Worm (Caenorhabditis elegans): Measurements from ENCODE around the gene grl-28.
"Not testable (repeated sequence)": the region's sequence is repeated elsewhere in the genome, so short reads cannot be mapped to it uniquely, and the experiment has no call there.

grl-28 gene

DNA sequence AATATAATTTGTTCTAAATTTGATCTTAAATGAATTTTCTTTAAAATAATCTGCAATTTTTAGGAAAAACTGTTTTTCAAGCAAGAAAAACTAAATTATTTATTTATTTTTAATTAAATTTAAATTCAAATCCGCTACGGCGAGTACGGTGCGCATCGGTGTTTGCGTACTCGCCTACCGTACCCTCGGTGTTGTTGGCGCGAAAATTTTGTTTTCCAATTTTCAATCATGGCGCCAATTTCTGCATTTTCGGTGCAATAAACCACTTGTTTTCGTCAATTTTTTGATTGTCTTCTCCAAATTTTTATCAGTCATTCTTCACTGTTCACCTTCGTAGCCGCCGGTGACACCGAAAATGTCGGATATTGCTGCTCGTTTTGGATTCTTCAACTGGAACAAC, 27.1 kb upstream of the grl-28 start, which contains the start of gene pygl-1:
Gene pygl-1 (plus strand): TSS at position 211 of the 400 bp plus-strand sequence.
- TF ChIP-seq nhr-28 (tag; optimal IDR thresholded peaks at IDR 0.05), result no peak
- peak; percentile 85 for TF ChIP-seq lsy-2 (tag; optimal IDR thresholded peaks at IDR 0.05)

DNA sequence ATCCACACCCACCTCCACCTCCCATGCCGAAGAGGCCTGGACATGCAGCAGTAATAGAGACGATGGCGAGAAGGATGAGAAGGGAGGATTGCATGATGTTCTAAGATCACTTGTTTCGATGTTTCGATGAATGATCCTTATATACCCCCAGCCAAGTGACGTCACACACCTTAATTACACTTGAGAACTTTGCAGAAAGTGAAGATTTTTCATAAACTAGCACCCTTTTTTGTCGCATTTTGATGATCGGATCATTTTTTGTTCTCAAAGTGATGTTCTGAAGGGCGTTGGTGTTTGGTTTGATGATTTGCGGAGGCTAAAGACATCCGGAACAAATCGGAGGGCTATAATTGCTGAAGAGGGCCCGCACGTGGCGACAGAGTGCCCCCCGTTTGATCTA, 24.1 kb upstream of the grl-28 start, which contains the start of gene grl-27:
Gene grl-27 (minus strand): TSS at position 101 of the 400 bp plus-strand sequence.
- no peak for TF ChIP-seq unc-120 (tag; optimal IDR thresholded peaks at IDR 0.05; ENCODE audit: poor library complexity, severe bottlenecking)
- no peak for TF ChIP-seq sptf-1 (tag; optimal IDR thresholded peaks at IDR 0.05)
- TF ChIP-seq sem-2 (GFP tag; optimal IDR thresholded peaks at IDR 0.05), result no peak
- TF ChIP-seq nhr-2 (tag; optimal IDR thresholded peaks at IDR 0.05), result no peak
- TF ChIP-seq tbx-8 (GFP tag; optimal IDR thresholded peaks at IDR 0.05), result no peak
- no peak for TF ChIP-seq hlh-1 (tag; optimal IDR thresholded peaks at IDR 0.05)
- TF ChIP-seq lsy-2 (tag; optimal IDR thresholded peaks at IDR 0.05), result no peak
- TF ChIP-seq blmp-1 (tag; optimal IDR thresholded peaks at IDR 0.05), result no peak

DNA sequence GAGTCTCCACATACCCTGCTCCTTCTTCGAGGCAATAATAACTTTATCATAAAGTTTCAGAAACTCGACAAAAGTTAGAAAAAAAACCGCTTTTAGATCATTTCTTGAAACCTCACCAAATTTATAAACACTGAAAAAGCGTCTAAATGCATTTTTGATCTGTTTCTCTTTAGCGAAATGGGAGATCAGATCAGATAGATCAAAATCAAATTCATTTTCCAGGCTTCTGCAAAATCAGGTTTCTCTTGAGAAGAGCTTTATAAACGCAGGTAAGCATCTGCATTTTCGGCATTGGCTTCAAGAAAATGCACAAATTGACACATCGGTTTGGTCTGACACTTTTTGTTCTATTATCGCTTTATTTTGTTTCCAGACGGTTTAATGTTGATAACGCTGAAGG, 20.7 kb upstream of the grl-28 start, which contains the start of gene F40C5.1:
Gene F40C5.1 (plus strand): TSS at position 301 of the 400 bp plus-strand sequence.
- TF ChIP-seq bed-3 (GFP tag; optimal IDR thresholded peaks at IDR 0.05); lin-32 (GFP tag; optimal IDR thresholded peaks at IDR 0.05); nhr-28 (tag; optimal IDR thresholded peaks at IDR 0.05): not testable (repeated sequence)

DNA sequence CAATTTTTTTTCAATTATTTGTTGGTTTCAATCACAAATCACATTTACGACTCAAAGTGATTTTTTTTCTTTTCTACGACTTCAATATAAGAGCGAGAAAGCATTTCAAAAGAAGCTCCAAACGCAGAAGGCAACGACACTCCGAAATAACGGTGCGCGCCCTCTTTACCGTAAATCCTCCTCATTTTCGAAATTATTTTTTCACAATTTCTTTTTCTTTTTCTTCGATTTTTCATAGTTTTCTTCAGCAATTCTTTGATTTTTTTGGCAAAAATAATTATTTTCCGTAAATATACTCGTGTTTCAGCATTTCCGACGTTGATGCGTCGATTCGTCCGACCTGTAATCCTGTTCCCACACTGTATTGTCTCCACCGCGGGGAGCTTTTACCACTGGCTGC, 19.0 kb upstream of the grl-28 start, which contains the start of gene F40C5.2:
Gene F40C5.2 (plus strand): TSS at position 301 of the 400 bp plus-strand sequence.
- TF ChIP-seq nhr-12, elt-3, snpc-4 (tag; optimal IDR thresholded peaks at IDR 0.05): not testable (repeated sequence)

DNA sequence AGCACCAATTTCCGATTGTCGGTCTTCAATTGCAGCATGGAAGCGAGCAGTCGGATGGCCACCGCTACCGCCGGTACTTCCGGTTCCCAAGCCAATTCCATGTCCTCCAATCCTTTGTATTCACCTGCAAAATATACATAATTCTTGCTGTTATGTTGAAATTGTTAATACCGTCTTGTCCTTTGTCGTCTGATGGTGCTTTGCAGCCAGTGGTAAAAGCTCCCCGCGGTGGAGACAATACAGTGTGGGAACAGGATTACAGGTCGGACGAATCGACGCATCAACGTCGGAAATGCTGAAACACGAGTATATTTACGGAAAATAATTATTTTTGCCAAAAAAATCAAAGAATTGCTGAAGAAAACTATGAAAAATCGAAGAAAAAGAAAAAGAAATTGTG, 12.7 kb upstream of the grl-28 start, which contains the start of gene T24A6.17:
Gene T24A6.17 (minus strand): TSS at position 101 of the 400 bp plus-strand sequence.
- TF ChIP-seq mep-1, nhr-2, blmp-1 (tag; optimal IDR thresholded peaks at IDR 0.05): not testable (repeated sequence)

DNA sequence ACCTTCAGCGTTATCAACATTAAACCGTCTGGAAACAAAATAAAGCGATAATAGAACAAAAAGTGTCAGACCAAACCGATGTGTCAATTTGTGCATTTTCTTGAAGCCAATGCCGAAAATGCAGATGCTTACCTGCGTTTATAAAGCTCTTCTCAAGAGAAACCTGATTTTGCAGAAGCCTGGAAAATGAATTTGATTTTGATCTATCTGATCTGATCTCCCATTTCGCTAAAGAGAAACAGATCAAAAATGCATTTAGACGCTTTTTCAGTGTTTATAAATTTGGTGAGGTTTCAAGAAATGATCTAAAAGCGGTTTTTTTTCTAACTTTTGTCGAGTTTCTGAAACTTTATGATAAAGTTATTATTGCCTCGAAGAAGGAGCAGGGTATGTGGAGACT, 11.2 kb upstream of the grl-28 start, which contains the start of gene T24A6.16:
Gene T24A6.16 (minus strand): TSS at position 101 of the 400 bp plus-strand sequence.
- TF ChIP-seq elt-3 (tag; optimal IDR thresholded peaks at IDR 0.05); nhr-76 (tag; optimal IDR thresholded peaks at IDR 0.05); sem-2 (GFP tag; optimal IDR thresholded peaks at IDR 0.05): not testable (repeated sequence)

DNA sequence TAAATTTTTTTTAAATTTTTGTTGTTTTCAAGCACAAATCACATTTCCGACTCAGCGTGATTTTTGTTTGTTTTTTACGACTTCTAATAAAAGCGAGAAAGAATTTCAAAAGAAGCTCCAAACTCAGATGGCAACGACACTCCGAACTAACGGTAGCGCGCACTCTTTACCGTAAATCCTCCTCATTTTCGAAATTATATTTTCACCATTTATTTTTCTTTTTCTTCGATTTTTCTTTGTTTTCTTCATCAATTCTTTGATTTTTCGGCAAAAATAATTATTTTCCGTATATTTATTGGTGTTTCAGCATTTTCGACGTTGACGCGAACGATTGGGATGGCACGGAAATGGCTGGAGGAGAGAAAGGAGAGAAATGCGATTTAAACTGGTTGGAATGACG, 7.1 kb upstream of the grl-28 start, which contains the start of gene T24A6.1:
Gene T24A6.1 (plus strand): TSS at position 301 of the 400 bp plus-strand sequence.
- not testable (repeated sequence) for TF ChIP-seq elt-1 (tag; optimal IDR thresholded peaks at IDR 0.05; ENCODE audit: borderline replicate concordance, insufficient read depth); ham-2 (GFP tag; optimal IDR thresholded peaks at IDR 0.05); pha-4 (tag; optimal IDR thresholded peaks at IDR 0.05)

DNA sequence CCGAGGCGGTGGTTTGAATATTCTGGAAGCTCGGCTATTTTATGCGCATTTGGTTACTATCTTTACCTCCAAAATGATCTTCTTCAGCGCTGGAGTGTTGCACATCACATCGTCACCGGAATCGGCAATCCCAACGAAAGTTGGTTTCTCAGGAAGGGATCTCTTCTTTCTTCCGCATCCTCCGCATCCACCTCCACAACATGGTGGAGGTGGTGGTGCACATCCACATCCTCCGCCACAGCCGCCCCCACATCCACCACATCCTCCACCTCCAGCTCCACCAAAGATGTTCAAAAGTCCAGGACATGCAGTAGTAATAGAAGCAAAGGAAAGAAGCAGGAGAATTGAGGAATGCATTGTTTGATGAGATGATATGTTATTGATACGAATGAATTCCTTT, 5.8 kb upstream of the grl-28 start, which contains the start of gene grl-31:
Gene grl-31 (minus strand): TSS at position 357 of the 400 bp plus-strand sequence.
- TF ChIP-seq ceh-43 (GFP tag; optimal IDR thresholded peaks at IDR 0.05), result no peak
- TF ChIP-seq nhr-12 (tag; optimal IDR thresholded peaks at IDR 0.05), result no peak
- no peak for TF ChIP-seq mep-1 (tag; optimal IDR thresholded peaks at IDR 0.05)
- TF ChIP-seq mls-2 (tag; optimal IDR thresholded peaks at IDR 0.05), result no peak
- no peak for TF ChIP-seq sptf-1 (tag; optimal IDR thresholded peaks at IDR 0.05)
- TF ChIP-seq sem-2 (GFP tag; optimal IDR thresholded peaks at IDR 0.05), result no peak
- no peak for TF ChIP-seq unc-39 (tag; optimal IDR thresholded peaks at IDR 0.05)
- no peak for TF ChIP-seq unc-62 (GFP tag; optimal IDR thresholded peaks at IDR 0.05)
- no peak for TF ChIP-seq lin-13 (tag; optimal IDR thresholded peaks at IDR 0.05)
- TF ChIP-seq bed-3 (GFP tag; optimal IDR thresholded peaks at IDR 0.05), result no peak
- TF ChIP-seq blmp-1 (tag; optimal IDR thresholded peaks at IDR 0.05), result no peak
- no peak for TF ChIP-seq M03D4.4 (tag; optimal IDR thresholded peaks at IDR 0.05)
- no peak for TF ChIP-seq ham-2 (GFP tag; optimal IDR thresholded peaks at IDR 0.05)
- no peak for TF ChIP-seq elt-1 (tag; optimal IDR thresholded peaks at IDR 0.05; ENCODE audit: borderline replicate concordance, insufficient read depth)
- no peak for TF ChIP-seq ceh-39 (tag; optimal IDR thresholded peaks at IDR 0.05)
- TF ChIP-seq nhr-2 (tag; optimal IDR thresholded peaks at IDR 0.05), result no peak

Measured in whole organism, mixed stage, embryonic.